Fruit fly (Drosophila melanogaster) whole organism, embryonic: ENCODE data around the gene nbs.

ENCODE experiments used
- CG11456 ChIP-seq: fragments of 200-800 bp; sonication (Bioruptor generic); IDR thresholded peaks from 3 replicates; pipeline ENCODE4 v1.3.6; 2022; ENCODE audit warnings: missing biosample characterization, missing genetic modification characterization
- CG11504 ChIP-seq: fragments of 200-800 bp; sonication (Bioruptor generic); optimal IDR thresholded peaks from 3 replicates; lab custom pipeline; 2019; ENCODE audit warnings: missing biosample characterization, mild to moderate bottlenecking, missing genetic modification characterization, moderate library complexity
- CG11695 ChIP-seq: fragments of 200-800 bp; sonication (Bioruptor generic); IDR thresholded peaks from 3 replicates; pipeline ENCODE4 v1.3.6; 2022; ENCODE audit warnings: missing biosample characterization, missing genetic modification characterization
- CG12744 ChIP-seq: fragments of 200-800 bp; sonication (Bioruptor generic); optimal IDR thresholded peaks from 2 replicates; lab custom pipeline; 2016; ENCODE audit warnings: missing biosample characterization, missing genetic modification characterization
- CG1792 ChIP-seq: fragments of 200-800 bp; sonication (Bioruptor generic); optimal IDR thresholded peaks from 2 replicates; lab custom pipeline; 2016; ENCODE audit warnings: missing biosample characterization, missing genetic modification characterization
- CG18619 ChIP-seq: fragments of 200-800 bp; sonication (Bioruptor generic); optimal IDR thresholded peaks from 3 replicates; lab custom pipeline; 2017; ENCODE audit warnings: missing biosample characterization, mild to moderate bottlenecking, missing genetic modification characterization
- CG2116 ChIP-seq: fragments of 200-800 bp; sonication (Bioruptor generic); optimal IDR thresholded peaks from 3 replicates; lab custom pipeline; 2018; ENCODE audit warnings: missing biosample characterization, mild to moderate bottlenecking, missing genetic modification characterization
- CG42726 ChIP-seq: fragments of 200-800 bp; sonication (Bioruptor generic); IDR thresholded peaks from 2 replicates; pipeline ENCODE4 v1.3.6; 2022; ENCODE audit warnings: missing biosample characterization, missing genetic modification characterization; ENCODE audit not compliant: partially characterized antibody
- CG5180 ChIP-seq: fragments of 200-800 bp; sonication (Bioruptor generic); optimal IDR thresholded peaks from 3 replicates; lab custom pipeline; 2017; ENCODE audit warnings: missing biosample characterization, missing genetic modification characterization, mild to moderate bottlenecking, moderate library complexity, missing genetic modification reagents
- CG6654 ChIP-seq: fragments of 200-800 bp; sonication (Bioruptor generic); optimal IDR thresholded peaks from 2 replicates; lab custom pipeline; 2017; ENCODE audit warnings: missing biosample characterization, mild to moderate bottlenecking, missing genetic modification characterization
- CG6689 ChIP-seq: fragments of 200-800 bp; sonication (Bioruptor generic); IDR thresholded peaks from 2 replicates; pipeline ENCODE4 v1.3.6; 2022; ENCODE audit warnings: missing biosample characterization, missing genetic modification characterization
- CG7839 ChIP-seq: fragments of 200-800 bp; sonication (Bioruptor generic); optimal IDR thresholded peaks from 3 replicates; lab custom pipeline; 2018; ENCODE audit warnings: missing biosample characterization, mild to moderate bottlenecking, missing genetic modification characterization, moderate library complexity
- CG8359 ChIP-seq: fragments of 200-800 bp; sonication (Bioruptor generic); optimal IDR thresholded peaks from 2 replicates; lab custom pipeline; 2017; ENCODE audit warnings: missing biosample characterization, mild to moderate bottlenecking, missing genetic modification characterization, borderline replicate concordance
- CG9932 ChIP-seq: fragments of 200-800 bp; sonication (Bioruptor generic); IDR thresholded peaks from 2 replicates; pipeline ENCODE4 v1.3.6; 2022; ENCODE audit warnings: missing biosample characterization, missing genetic modification characterization
- Drgx ChIP-seq: fragments of 200-800 bp; sonication (Bioruptor generic); IDR thresholded peaks from 2 replicates; pipeline ENCODE4 v1.3.6; 2022; ENCODE audit warnings: missing biosample characterization, missing genetic modification characterization
- Meics ChIP-seq: fragments of 200-800 bp; sonication (Bioruptor generic); optimal IDR thresholded peaks from 2 replicates; lab custom pipeline; 2017; ENCODE audit warnings: missing biosample characterization, mild to moderate bottlenecking, missing genetic modification characterization
- Myb ChIP-seq: fragments of 200-800 bp; sonication (Bioruptor generic); optimal IDR thresholded peaks from 2 replicates; lab custom pipeline; 2016; ENCODE audit warnings: missing biosample characterization, missing genetic modification characterization
- NFAT ChIP-seq: fragments of 200-800 bp; sonication (Bioruptor generic); IDR thresholded peaks from 2 replicates; pipeline ENCODE4 v1.3.6; 2022; ENCODE audit warnings: missing biosample characterization, missing genetic modification characterization
- Opbp ChIP-seq: fragments of 200-800 bp; sonication (Bioruptor generic); IDR thresholded peaks from 3 replicates; pipeline ENCODE4 v1.3.6; 2022; ENCODE audit warnings: missing biosample characterization, missing genetic modification characterization; ENCODE audit not compliant: partially characterized antibody
- Spps ChIP-seq: fragments of 200-800 bp; sonication (Bioruptor generic); optimal IDR thresholded peaks from 2 replicates; lab custom pipeline; 2018; ENCODE audit warnings: missing biosample characterization, mild to moderate bottlenecking, missing genetic modification characterization
- amos ChIP-seq: fragments of 200-800 bp; sonication (Bioruptor generic); IDR thresholded peaks from 2 replicates; pipeline ENCODE4 v1.3.6; 2022; ENCODE audit warnings: missing biosample characterization, missing genetic modification characterization; ENCODE audit not compliant: partially characterized antibody
- chn ChIP-seq: fragments of 200-800 bp; sonication (Bioruptor generic); optimal IDR thresholded peaks from 2 replicates; lab custom pipeline; 2016; ENCODE audit warnings: missing biosample characterization, missing genetic modification characterization
- croc ChIP-seq: fragments of 200-800 bp; sonication (Bioruptor generic); conservative IDR thresholded peaks from 3 replicates; pipeline ENCODE4 v1.3.6; 2022; ENCODE audit warnings: missing biosample characterization, missing genetic modification characterization
- dimm ChIP-seq: fragments of 200-800 bp; sonication (Bioruptor generic); IDR thresholded peaks from 2 replicates; pipeline ENCODE4 v1.3.6; 2022; ENCODE audit warnings: missing biosample characterization, missing genetic modification characterization
- eyg ChIP-seq: fragments of 200-800 bp; sonication (Bioruptor generic); optimal IDR thresholded peaks from 3 replicates; lab custom pipeline; 2016; ENCODE audit warnings: missing biosample characterization, missing genetic modification characterization
- fd64A ChIP-seq: fragments of 200-800 bp; sonication (Bioruptor generic); optimal IDR thresholded peaks from 3 replicates; lab custom pipeline; 2018; ENCODE audit warnings: missing biosample characterization, mild to moderate bottlenecking, missing genetic modification characterization
- gem ChIP-seq: fragments of 200-800 bp; sonication (Bioruptor generic); optimal IDR thresholded peaks from 2 replicates; lab custom pipeline; 2019; ENCODE audit warnings: missing biosample characterization, mild to moderate bottlenecking, missing genetic modification characterization, moderate library complexity
- gfzf ChIP-seq: fragments of 200-800 bp; sonication (Bioruptor generic); optimal IDR thresholded peaks from 2 replicates; lab custom pipeline; 2016; ENCODE audit warnings: missing biosample characterization, mild to moderate bottlenecking, missing genetic modification characterization, moderate library complexity
- hb ChIP-seq: fragments of 200-800 bp; sonication (Bioruptor generic); IDR thresholded peaks from 3 replicates; pipeline ENCODE4 v1.3.6; 2022; ENCODE audit warnings: missing biosample characterization, missing genetic modification characterization; ENCODE audit not compliant: partially characterized antibody
- insv ChIP-seq, 2 experiments: fragments of 200-800 bp; sonication (Bioruptor generic); optimal IDR thresholded peaks; 3 replicates each; lab custom pipeline; 2016 to 2018; ENCODE audit warnings: missing biosample characterization in 2 of 2, missing genetic modification characterization in 2 of 2
- jigr1 ChIP-seq: fragments of 200-800 bp; sonication (Bioruptor generic); IDR thresholded peaks from 3 replicates; pipeline ENCODE4 v1.3.6; 2022; ENCODE audit warnings: missing biosample characterization, missing genetic modification characterization
- ken ChIP-seq: fragments of 200-800 bp; sonication (Bioruptor generic); IDR thresholded peaks from 3 replicates; pipeline ENCODE4 v1.3.6; 2022; ENCODE audit warnings: missing biosample characterization, missing genetic modification characterization
- klu ChIP-seq: fragments of 200-800 bp; sonication (Bioruptor generic); IDR thresholded peaks from 2 replicates; pipeline ENCODE4 v1.3.6; 2022; ENCODE audit warnings: missing biosample characterization, missing genetic modification characterization
- knrl ChIP-seq: fragments of 200-800 bp; sonication (Bioruptor generic); IDR thresholded peaks from 3 replicates; pipeline ENCODE4 v1.3.6; 2022; ENCODE audit warnings: missing biosample characterization, missing genetic modification characterization; ENCODE audit not compliant: partially characterized antibody
- lov ChIP-seq, 2 experiments: fragments of 200-800 bp in 1 of 2; fragments of >200 bp in 1 of 2; sonication (Bioruptor generic) in 1 of 2; IDR thresholded peaks in 1 of 2; optimal IDR thresholded peaks in 1 of 2; 2 replicates in 1 of 2; 3 replicates in 1 of 2; pipeline versions ENCODE4 v1.3.6 to Lab custom; 2017 to 2022; ENCODE audit warnings: missing biosample characterization in 1 of 2, missing genetic modification characterization in 1 of 2
- luna ChIP-seq: fragments of 200-800 bp; sonication (Bioruptor generic); optimal IDR thresholded peaks from 2 replicates; lab custom pipeline; 2016; ENCODE audit warnings: missing biosample characterization, missing genetic modification characterization
- mam ChIP-seq: fragments of 200-800 bp; sonication (Bioruptor generic); optimal IDR thresholded peaks from 3 replicates; lab custom pipeline; 2016; ENCODE audit warnings: missing biosample characterization, missing genetic modification characterization
- nerfin-1 ChIP-seq: fragments of 200-800 bp; sonication (Bioruptor generic); optimal IDR thresholded peaks from 3 replicates; lab custom pipeline; 2019; ENCODE audit warnings: missing biosample characterization, mild to moderate bottlenecking, missing genetic modification characterization, moderate library complexity
- nmo ChIP-seq: fragments of 200-800 bp; sonication (Bioruptor generic); optimal IDR thresholded peaks from 2 replicates; lab custom pipeline; 2018; ENCODE audit warnings: missing biosample characterization, mild to moderate bottlenecking, missing genetic modification characterization, moderate library complexity
- onecut ChIP-seq: fragments of 200-800 bp; sonication (Bioruptor generic); IDR thresholded peaks from 2 replicates; pipeline ENCODE4 v1.3.6; 2022; ENCODE audit warnings: missing biosample characterization, missing genetic modification characterization
- pan ChIP-seq, 4 experiments: fragments of >200 bp in 3 of 4; fragments of 200-800 bp in 1 of 4; sonication (Bioruptor generic) in 1 of 4; optimal IDR thresholded peaks in 3 of 4; IDR thresholded peaks in 1 of 4; 2 replicates each; pipeline versions ENCODE4 v1.3.6 to Lab custom; 2017 to 2022; ENCODE audit warnings: missing biosample characterization in 2 of 4, missing genetic modification characterization in 2 of 4, mixed read lengths in 1 of 4
- peb ChIP-seq: fragments of 200-800 bp; sonication (Bioruptor generic); IDR thresholded peaks from 2 replicates; pipeline ENCODE4 v1.3.6; 2022; ENCODE audit warnings: missing biosample characterization, missing genetic modification characterization
- run ChIP-seq: fragments of 200-800 bp; sonication (Bioruptor generic); optimal IDR thresholded peaks from 3 replicates; lab custom pipeline; 2018; ENCODE audit warnings: missing biosample characterization, mild to moderate bottlenecking, missing genetic modification characterization
- schlank ChIP-seq: fragments of 200-800 bp; sonication (Bioruptor generic); optimal IDR thresholded peaks from 2 replicates; lab custom pipeline; 2018; ENCODE audit warnings: missing biosample characterization, mild to moderate bottlenecking, missing genetic modification characterization
- slbo ChIP-seq: fragments of 200-800 bp; sonication (Bioruptor generic); IDR thresholded peaks from 2 replicates; pipeline ENCODE4 v1.3.6; 2022; ENCODE audit warnings: missing biosample characterization, missing genetic modification characterization
- so ChIP-seq: fragments of 200-800 bp; sonication (Bioruptor generic); IDR thresholded peaks from 3 replicates; pipeline ENCODE4 v1.3.6; 2022; ENCODE audit warnings: missing biosample characterization, missing genetic modification characterization
- sob ChIP-seq: fragments of 200-800 bp; sonication (Bioruptor generic); IDR thresholded peaks from 2 replicates; pipeline ENCODE4 v1.3.6; 2022; ENCODE audit warnings: missing biosample characterization, missing genetic modification characterization
- tup ChIP-seq: fragments of 200-800 bp; sonication (Bioruptor generic); optimal IDR thresholded peaks from 2 replicates; lab custom pipeline; 2016; ENCODE audit warnings: missing biosample characterization, mild to moderate bottlenecking, missing genetic modification characterization, moderate library complexity
- unc-4 ChIP-seq: fragments of 200-800 bp; sonication (Bioruptor generic); IDR thresholded peaks from 2 replicates; pipeline ENCODE4 v1.3.6; 2022; ENCODE audit warnings: missing biosample characterization, missing genetic modification characterization; ENCODE audit not compliant: partially characterized antibody

nbs gene

DNA sequence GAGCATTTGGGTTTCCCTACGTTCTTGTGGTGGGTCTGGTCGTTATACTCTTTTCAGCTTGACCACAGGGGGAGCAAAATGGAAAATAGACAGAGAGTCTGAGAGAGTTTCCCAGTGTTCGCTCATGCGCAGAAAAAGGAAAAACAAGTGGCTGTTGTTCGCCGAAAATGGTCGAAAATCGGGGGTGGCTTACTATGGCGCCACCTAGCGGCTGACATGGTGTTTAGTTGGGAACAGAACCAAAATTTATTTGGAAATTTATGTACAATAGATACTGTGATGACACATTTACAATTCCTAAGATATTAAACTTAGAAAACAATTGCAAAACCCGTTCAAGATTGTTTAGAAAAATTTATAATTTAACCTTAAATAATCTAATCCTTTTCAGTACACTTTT is 28.6 kb upstream of the nbs start (continued):
- TF ChIP-seq CG8359 (GFP tag; lab: Kevin White, UChicago) (no peak), CG7839 (tag; lab: Kevin White, UChicago) (no peak), schlank (tag; lab: Kevin White, UChicago) (no peak), insv (GFP tag; optimal IDR thresholded peaks at IDR 0.05; lab: Kevin White, UChicago) (no peak), ken (no peak), Drgx (GFP tag; lab: Robert Waterston, UW) (no peak), CG18619 (GFP tag; lab: Kevin White, UChicago) (no peak), fd64A (GFP tag; lab: Kevin White, UChicago) (no peak), jigr1 (GFP tag; lab: Robert Waterston, UW) (no peak), gem (tag; lab: Kevin White, UChicago) (no peak), unc-4 (GFP tag; lab: Robert Waterston, UW) (no peak), nmo (GFP tag; lab: Kevin White, UChicago) (no peak), slbo (GFP tag; lab: Robert Waterston, UW) (peak; percentile 36; the same call in 1 of the 2 replicates), CG11456 (GFP tag; lab: Robert Waterston, UW) (peak; percentile 10; the same call in 1 of the 3 replicates), hb (no peak), chn (GFP tag; lab: Kevin White, UChicago) (no peak), tup (no peak), pan (optimal IDR thresholded peaks at IDR 0.05; lab: Kevin White, UChicago) (no peak), pan (GFP tag; optimal IDR thresholded peaks at IDR 0.05 in 1 of 2, IDR thresholded peaks at IDR 0.05 in 1 of 2) (no peak), CG9932 (GFP tag; lab: Robert Waterston, UW) (peak; percentile 39; the same call in 1 of the 2 replicates), gfzf (GFP tag; lab: Kevin White, UChicago) (no peak), knrl (GFP tag; lab: Robert Waterston, UW) (0 out of 3 replicates have a peak, but pooled peaks have one; percentile 30), eyg (no peak), amos (GFP tag; lab: Robert Waterston, UW) (peak; percentile 28; the same call in 1 of the 2 replicates), Myb (GFP tag; lab: Kevin White, UChicago) (peak; percentile 5), onecut (GFP tag; lab: Robert Waterston, UW) (no peak), peb (GFP tag; lab: Robert Waterston, UW) (no peak), run (tag; lab: Kevin White, UChicago) (no peak), Spps (tag; lab: Kevin White, UChicago) (no peak), klu (GFP tag; lab: Robert Waterston, UW) (no peak), CG12744 (GFP tag; lab: Kevin White, UChicago) (no peak), CG1792 (GFP tag; lab: Kevin White, UChicago) (no peak), sob (GFP tag; lab: Robert Waterston, UW) (no peak), CG5180 (GFP tag; lab: Kevin White, UChicago) (no peak), CG6689 (GFP tag; lab: Robert Waterston, UW) (no peak), croc (GFP tag; lab: Robert Waterston, UW) (no peak), CG11504 (peak; percentile 37), CG2116 (GFP tag; lab: Kevin White, UChicago) (no peak), so (GFP tag; lab: Robert Waterston, UW) (no peak), CG11695 (GFP tag; lab: Robert Waterston, UW) (no peak), nerfin-1 (tag; lab: Kevin White, UChicago) (no peak), Meics (GFP tag; lab: Kevin White, UChicago) (no peak), NFAT (peak; percentile 11; the same call in 1 of the 2 replicates), luna (no peak), Opbp (0 out of 3 replicates have a peak, but pooled peaks have one; percentile 41), mam (GFP tag; lab: Kevin White, UChicago) (no peak), lov (optimal IDR thresholded peaks at IDR 0.05; lab: Kevin White, UChicago) (no peak), lov (GFP tag; IDR thresholded peaks at IDR 0.05; lab: Robert Waterston, UW) (no peak), CG6654 (no peak), CG42726 (GFP tag; lab: Robert Waterston, UW) (0 out of 2 replicates have a peak, but pooled peaks have one; percentile 22), dimm (GFP tag; lab: Robert Waterston, UW) (no peak)
